Worm (Caenorhabditis elegans) whole organism, L1 larva: ENCODE data around the gene F20H11.4.

Experiments used
- ama-1 ChIP-seq: fragments of 150-350 bp; optimal IDR thresholded peaks from 2 replicates; lab custom pipeline; 2014
- ceh-82 ChIP-seq, 3 experiments: fragments of 150-350 bp in 1 of 3; sonication (generic microtip) in 2 of 3; optimal IDR thresholded peaks; 2 replicates each; lab custom pipeline; 2014 to 2017; ENCODE audit warnings: missing biosample characterization in 3 of 3, missing genetic modification characterization in 3 of 3
- egl-27 ChIP-seq, 2 experiments: fragments of 150-350 bp in 1 of 2; sonication (generic microtip); optimal IDR thresholded peaks; 3 replicates each; lab custom pipeline; 2017 to 2018; ENCODE audit warnings: missing biosample characterization in 2 of 2, missing genetic modification characterization in 2 of 2, missing genetic modification reagents in 2 of 2
- nhr-237 ChIP-seq: fragments of 150-350 bp; optimal IDR thresholded peaks from 2 replicates; lab custom pipeline; 2014; ENCODE audit warnings: missing biosample characterization, missing genetic modification characterization
- nhr-90 ChIP-seq: sonication (generic microtip); optimal IDR thresholded peaks from 2 replicates; lab custom pipeline; 2016; ENCODE audit warnings: mild to moderate bottlenecking, missing genetic modification characterization, missing compliant biosample characterization; ENCODE audit not compliant: poor library complexity
- pag-3 ChIP-seq: sonication (generic microtip); optimal IDR thresholded peaks from 2 replicates; lab custom pipeline; 2017; ENCODE audit warnings: missing genetic modification characterization, mild to moderate bottlenecking, missing compliant biosample characterization, antibody characterized with exemption, borderline replicate concordance; ENCODE audit not compliant: insufficient read depth

ce11 chrIII:6651983-6652382 is 43.6 kb downstream of the F20H11.4 start, which contains the start of gene pdfr-1:
- no peak for TF ChIP-seq ama-1 (lab: Kevin White, UChicago)
- no peak for TF ChIP-seq pag-3 (tag; lab: Kevin White, UChicago)
- TF ChIP-seq egl-27 (tag; optimal IDR thresholded peaks at IDR 0.05; lab: Kevin White, UChicago), result no peak
- no peak for TF ChIP-seq nhr-90 (tag; lab: Kevin White, UChicago)
- no peak for TF ChIP-seq nhr-237
- TF ChIP-seq ceh-82 (tag; optimal IDR thresholded peaks at IDR 0.05; lab: Kevin White, UChicago), result no peak
